Worm (Caenorhabditis elegans): Measurements from ENCODE around the gene kcnl-1.

kcnl-1 gene

DNA sequence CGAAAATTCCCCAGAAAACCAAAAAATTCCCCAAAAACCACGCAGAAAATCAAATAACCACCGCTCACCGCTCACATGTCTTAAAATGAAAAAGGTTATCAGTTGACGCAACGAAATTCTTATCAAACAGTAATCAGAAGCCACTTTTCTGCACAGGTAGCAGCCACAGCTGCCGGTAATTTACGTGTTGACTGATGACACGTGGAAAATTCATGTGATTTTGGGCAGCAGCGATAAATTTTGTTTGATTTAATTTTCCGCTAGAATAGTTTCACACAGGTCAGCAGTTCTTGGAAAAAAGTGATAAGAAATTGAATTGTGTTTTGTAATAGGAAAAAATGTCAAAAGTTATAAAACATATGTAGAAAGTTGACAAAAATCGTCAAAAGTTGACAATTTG, 37.6 kb upstream of the kcnl-1 start (continued):
- TF ChIP-seq rpc-1 (optimal IDR thresholded peaks at IDR 0.05) (no peak), rpc-1 (tag; optimal IDR thresholded peaks at IDR 0.05) (no peak), mcd-1 (GFP tag; IDR thresholded peaks at IDR 0.05) (peak; percentile 30; the same call in 1 of the 2 replicates), ztf-6 (GFP tag; IDR thresholded peaks at IDR 0.05) (no peak), nhr-80 (tag; optimal IDR thresholded peaks at IDR 0.05) (peak; percentile 94), F10E7.11 (tag; optimal IDR thresholded peaks at IDR 0.05) (no peak), Y53G8AR.9 (GFP tag; conservative IDR thresholded peaks at IDR 0.05) (no peak), ets-4 (GFP tag; optimal IDR thresholded peaks at IDR 0.05) (peak; percentile 80), B0336.3 (GFP tag; IDR thresholded peaks at IDR 0.05) (peak; percentile 41; the same call in 1 of the 2 replicates), bed-2 (GFP tag; IDR thresholded peaks at IDR 0.05) (no peak), hrde-1 (tag; optimal IDR thresholded peaks at IDR 0.05; ENCODE audit: borderline replicate concordance) (no peak), nhr-120 (GFP tag; IDR thresholded peaks at IDR 0.05) (no peak), mxl-1 (tag; optimal IDR thresholded peaks at IDR 0.05) (no peak), fkh-3 (tag; optimal IDR thresholded peaks at IDR 0.05) (no peak), ama-1 (optimal IDR thresholded peaks at IDR 0.05) (no peak), ama-1 (GFP tag; optimal IDR thresholded peaks at IDR 0.05) (no peak), zim-3 (tag; optimal IDR thresholded peaks at IDR 0.05) (no peak), ekl-4 (GFP tag; IDR thresholded peaks at IDR 0.05) (no peak), hsf-1 (GFP tag; IDR thresholded peaks at IDR 0.05) (no peak), nhr-27 (tag; optimal IDR thresholded peaks at IDR 0.05) (no peak), cebp-2 (GFP tag; IDR thresholded peaks at IDR 0.05) (no peak), Y67H2A.10 (GFP tag; conservative IDR thresholded peaks at IDR 0.05) (no peak), dpl-1 (GFP tag; optimal IDR thresholded peaks at IDR 0.05) (no peak), lsl-1 (GFP tag; optimal IDR thresholded peaks at IDR 0.05) (no peak), atf-7 (tag; optimal IDR thresholded peaks at IDR 0.05) (peak; percentile 86), lsy-27 (tag; optimal IDR thresholded peaks at IDR 0.05; ENCODE audit: borderline replicate concordance, insufficient read depth) (no peak), lin-54 (GFP tag; optimal IDR thresholded peaks at IDR 0.05) (peak; percentile 27), hlh-26 (GFP tag; conservative IDR thresholded peaks at IDR 0.05) (no peak), snpc-1.3 (tag; optimal IDR thresholded peaks at IDR 0.05; ENCODE audit: insufficient read depth) (no peak), let-607 (tag; optimal IDR thresholded peaks at IDR 0.05) (peak; percentile 74 to 81), lin-35 (GFP tag; optimal IDR thresholded peaks at IDR 0.05) (no peak), gei-17 (GFP tag; optimal IDR thresholded peaks at IDR 0.05) (no peak), tbp1 (GFP tag; optimal IDR thresholded peaks at IDR 0.05) (peak; percentile 54), nfyb-1 (GFP tag; IDR thresholded peaks at IDR 0.05) (peak; percentile 48; the same call in 1 of the 2 replicates), chd-7 (tag; optimal IDR thresholded peaks at IDR 0.05) (peak; percentile 56), attf-5 (GFP tag; optimal IDR thresholded peaks at IDR 0.05) (peak; percentile 53), tlf-1 (GFP tag; optimal IDR thresholded peaks at IDR 0.05) (peak; percentile 36), T26A5.8 (tag; optimal IDR thresholded peaks at IDR 0.05) (no peak), ztf-28 (GFP tag; IDR thresholded peaks at IDR 0.05) (no peak), repo-1 (tag; optimal IDR thresholded peaks at IDR 0.05) (peak; percentile 8), lin-40 (tag; optimal IDR thresholded peaks at IDR 0.05) (peak; percentile 70), B0261.1 (tag; optimal IDR thresholded peaks at IDR 0.05) (no peak), K11D2.4 (GFP tag; IDR thresholded peaks at IDR 0.05) (peak; percentile 45; the same call in 1 of the 2 replicates), ztf-3 (GFP tag; optimal IDR thresholded peaks at IDR 0.05) (no peak), ztf-22 (GFP tag; optimal IDR thresholded peaks at IDR 0.05) (peak; percentile 86), ztf-18 (tag; optimal IDR thresholded peaks at IDR 0.05) (no peak), F22D6.2 (tag; optimal IDR thresholded peaks at IDR 0.05) (peak; percentile 25), pbrm-1 (GFP tag; IDR thresholded peaks at IDR 0.05) (no peak), mel-28 (tag; optimal IDR thresholded peaks at IDR 0.05; ENCODE audit: borderline replicate concordance) (no peak), ceh-91 (GFP tag; IDR thresholded peaks at IDR 0.05) (no peak)
